Fruit fly (Drosophila melanogaster) whole organism, embryonic: ENCODE data around the gene Mrgn1.

ENCODE experiments used
- BEAF-32 ChIP-seq: fragments of 200-800 bp; sonication (Bioruptor generic); optimal IDR thresholded peaks from 3 replicates; lab custom pipeline; 2017; ENCODE audit warnings: missing biosample characterization, missing genetic modification characterization, mild to moderate bottlenecking, moderate library complexity, missing genetic modification reagents
- CG10321 ChIP-seq: fragments of 200-800 bp; sonication (Bioruptor generic); IDR thresholded peaks from 2 replicates; pipeline ENCODE4 v1.3.6; 2022; ENCODE audit warnings: missing biosample characterization, missing genetic modification characterization
- CG11504 ChIP-seq: fragments of 200-800 bp; sonication (Bioruptor generic); optimal IDR thresholded peaks from 3 replicates; lab custom pipeline; 2019; ENCODE audit warnings: missing biosample characterization, mild to moderate bottlenecking, missing genetic modification characterization, moderate library complexity
- CG11560 ChIP-seq: fragments of 200-800 bp; sonication (Bioruptor generic); IDR thresholded peaks from 3 replicates; pipeline ENCODE4 v1.3.6; 2022; ENCODE audit warnings: missing biosample characterization, missing genetic modification characterization
- CG13287 ChIP-seq: fragments of 200-800 bp; sonication (Bioruptor generic); IDR thresholded peaks from 2 replicates; pipeline ENCODE4 v1.3.6; 2022; ENCODE audit warnings: missing biosample characterization, missing genetic modification characterization; ENCODE audit not compliant: partially characterized antibody
- CG1603 ChIP-seq: fragments of 200-800 bp; sonication (Bioruptor generic); optimal IDR thresholded peaks from 2 replicates; lab custom pipeline; 2019; ENCODE audit warnings: missing biosample characterization, mild to moderate bottlenecking, missing genetic modification characterization, moderate library complexity
- CG1792 ChIP-seq: fragments of 200-800 bp; sonication (Bioruptor generic); optimal IDR thresholded peaks from 2 replicates; lab custom pipeline; 2016; ENCODE audit warnings: missing biosample characterization, missing genetic modification characterization
- CG18262 ChIP-seq: fragments of 200-800 bp; optimal IDR thresholded peaks from 3 replicates; lab custom pipeline; 2019; ENCODE audit warnings: missing biosample characterization, mild to moderate bottlenecking, missing genetic modification characterization, moderate library complexity
- CG18476 ChIP-seq: fragments of 200-800 bp; sonication (Bioruptor generic); optimal IDR thresholded peaks from 2 replicates; lab custom pipeline; 2016; ENCODE audit warnings: missing biosample characterization, mild to moderate bottlenecking, missing genetic modification characterization
- CG2129 ChIP-seq: fragments of 200-800 bp; sonication (Bioruptor generic); IDR thresholded peaks from 2 replicates; pipeline ENCODE4 v1.3.6; 2022; ENCODE audit warnings: missing biosample characterization, missing genetic modification characterization; ENCODE audit not compliant: partially characterized antibody
- CG32767 ChIP-seq: fragments of 200-800 bp; sonication (Bioruptor generic); IDR thresholded peaks from 2 replicates; pipeline ENCODE4 v1.3.6; 2022; ENCODE audit warnings: missing biosample characterization, missing genetic modification characterization
- CG3281 ChIP-seq: fragments of 200-800 bp; sonication (Bioruptor generic); optimal IDR thresholded peaks from 3 replicates; lab custom pipeline; 2017; ENCODE audit warnings: missing biosample characterization, mild to moderate bottlenecking, missing genetic modification characterization
- CG33557 ChIP-seq: fragments of 200-800 bp; sonication (Bioruptor generic); optimal IDR thresholded peaks from 2 replicates; lab custom pipeline; 2019; ENCODE audit warnings: missing biosample characterization, mild to moderate bottlenecking, missing genetic modification characterization, moderate library complexity
- CG34376 ChIP-seq: fragments of 200-800 bp; sonication (Bioruptor generic); optimal IDR thresholded peaks from 2 replicates; lab custom pipeline; 2018; ENCODE audit warnings: missing biosample characterization, mild to moderate bottlenecking, missing genetic modification characterization
- CG3847 ChIP-seq: fragments of 200-800 bp; sonication (Bioruptor generic); IDR thresholded peaks from 2 replicates; pipeline ENCODE4 v1.3.6; 2022; ENCODE audit warnings: missing biosample characterization, missing genetic modification characterization
- CG43689 ChIP-seq: fragments of 200-800 bp; sonication (Bioruptor generic); IDR thresholded peaks from 2 replicates; pipeline ENCODE4 v1.3.6; 2022; ENCODE audit warnings: missing biosample characterization, missing genetic modification characterization
- CG7556 ChIP-seq: fragments of 200-800 bp; sonication (Bioruptor generic); optimal IDR thresholded peaks from 2 replicates; lab custom pipeline; 2017; ENCODE audit warnings: missing biosample characterization, mild to moderate bottlenecking, missing genetic modification characterization
- D ChIP-seq, 2 experiments: fragments of 200-800 bp in 1 of 2; fragments of >200 bp in 1 of 2; sonication (Bioruptor generic) in 1 of 2; optimal IDR thresholded peaks; 2 replicates in 1 of 2; 3 replicates in 1 of 2; lab custom pipeline; 2017; ENCODE audit warnings: mild to moderate bottlenecking in 1 of 2, missing biosample characterization in 1 of 2, missing genetic modification characterization in 1 of 2, missing genetic modification reagents in 1 of 2
- Deaf1 ChIP-seq: fragments of 200-800 bp; optimal IDR thresholded peaks from 3 replicates; lab custom pipeline; 2019; ENCODE audit warnings: missing biosample characterization, mild to moderate bottlenecking, missing genetic modification characterization, moderate library complexity
- Dek ChIP-seq: fragments of 200-800 bp; sonication (Bioruptor generic); optimal IDR thresholded peaks from 3 replicates; lab custom pipeline; 2019; ENCODE audit warnings: missing biosample characterization, mild to moderate bottlenecking, missing genetic modification characterization, moderate library complexity
- Doc2 ChIP-seq: fragments of 200-800 bp; sonication (Bioruptor generic); IDR thresholded peaks from 2 replicates; pipeline ENCODE4 v1.3.6; 2022; ENCODE audit warnings: missing biosample characterization, missing genetic modification characterization
- E2f2 ChIP-seq: fragments of 200-800 bp; sonication (Bioruptor generic); IDR thresholded peaks from 2 replicates; pipeline ENCODE4 v1.3.6; 2022; ENCODE audit warnings: missing biosample characterization, missing genetic modification characterization
- Ets65A ChIP-seq: fragments of 200-800 bp; sonication (Bioruptor generic); peaks from one replicate; lab custom pipeline; 2016; ENCODE audit warnings: missing biosample characterization, missing genetic modification characterization
- Fer1 ChIP-seq: fragments of 200-800 bp; sonication (Bioruptor generic); optimal IDR thresholded peaks from 2 replicates; lab custom pipeline; 2017; ENCODE audit warnings: missing biosample characterization, mild to moderate bottlenecking, missing genetic modification characterization
- Hey ChIP-seq: fragments of 200-800 bp; sonication (Bioruptor generic); optimal IDR thresholded peaks from 3 replicates; lab custom pipeline; 2018; ENCODE audit warnings: missing biosample characterization, mild to moderate bottlenecking, missing genetic modification characterization
- Hr51 ChIP-seq, 2 experiments: fragments of 200-800 bp; sonication (Bioruptor generic); optimal IDR thresholded peaks; 2 replicates in 1 of 2; 3 replicates in 1 of 2; lab custom pipeline; 2016 to 2018; ENCODE audit warnings: missing biosample characterization in 2 of 2, missing genetic modification characterization in 2 of 2, mild to moderate bottlenecking in 1 of 2, moderate library complexity in 1 of 2
- Med ChIP-seq: fragments of 200-800 bp; sonication (Bioruptor generic); peaks from one replicate; lab custom pipeline; 2016; ENCODE audit warnings: missing biosample characterization, missing genetic modification characterization, mild to moderate bottlenecking, inconsistent platforms, moderate library complexity
- PHDP ChIP-seq: fragments of 200-800 bp; sonication (Bioruptor generic); optimal IDR thresholded peaks from 3 replicates; lab custom pipeline; 2018; ENCODE audit warnings: missing biosample characterization, mild to moderate bottlenecking, missing genetic modification characterization, moderate library complexity
- Pdp1 ChIP-seq, 2 experiments: fragments of 200-800 bp; sonication (Bioruptor generic); optimal IDR thresholded peaks; 3 replicates each; lab custom pipeline; 2016; ENCODE audit warnings: missing biosample characterization in 2 of 2, missing genetic modification characterization in 2 of 2, mild to moderate bottlenecking in 1 of 2, moderate library complexity in 1 of 2
- Rfx ChIP-seq: fragments of 200-800 bp; sonication (Bioruptor generic); IDR thresholded peaks from 2 replicates; pipeline ENCODE4 v1.3.6; 2022; ENCODE audit warnings: missing biosample characterization, missing genetic modification characterization
- ase ChIP-seq: fragments of 200-800 bp; sonication (Bioruptor generic); IDR thresholded peaks from 3 replicates; pipeline ENCODE4 v1.3.6; 2022; ENCODE audit warnings: missing biosample characterization, missing genetic modification characterization
- chinmo ChIP-seq: fragments of 200-800 bp; sonication (Bioruptor generic); IDR thresholded peaks from 4 replicates; pipeline ENCODE4 v1.3.6; 2022; ENCODE audit warnings: missing biosample characterization, missing genetic modification characterization; ENCODE audit not compliant: partially characterized antibody
- crp ChIP-seq, 2 experiments: fragments of 200-800 bp; sonication (Bioruptor generic); optimal IDR thresholded peaks; 2 replicates in 1 of 2; 3 replicates in 1 of 2; lab custom pipeline; 2017; ENCODE audit warnings: missing biosample characterization in 2 of 2, missing genetic modification characterization in 2 of 2, mild to moderate bottlenecking in 1 of 2, moderate library complexity in 1 of 2
- cwo ChIP-seq: fragments of 200-800 bp; sonication (Bioruptor generic); optimal IDR thresholded peaks from 3 replicates; lab custom pipeline; 2017; ENCODE audit warnings: missing biosample characterization, missing genetic modification characterization, mild to moderate bottlenecking, moderate library complexity, missing genetic modification reagents
- fd3F ChIP-seq: fragments of 200-800 bp; sonication (Bioruptor generic); optimal IDR thresholded peaks from 2 replicates; lab custom pipeline; 2018; ENCODE audit warnings: missing biosample characterization, mild to moderate bottlenecking, missing genetic modification characterization, moderate library complexity
- gem ChIP-seq: fragments of 200-800 bp; sonication (Bioruptor generic); optimal IDR thresholded peaks from 2 replicates; lab custom pipeline; 2019; ENCODE audit warnings: missing biosample characterization, mild to moderate bottlenecking, missing genetic modification characterization, moderate library complexity
- hkb ChIP-seq, 2 experiments: fragments of 200-800 bp in 1 of 2; fragments of >200 bp in 1 of 2; sonication (Bioruptor generic) in 1 of 2; IDR thresholded peaks in 1 of 2; optimal IDR thresholded peaks in 1 of 2; 2 replicates each; pipeline versions ENCODE4 v1.3.6 to Lab custom; 2017 to 2022; ENCODE audit warnings: missing biosample characterization in 1 of 2, missing genetic modification characterization in 1 of 2
- mirr ChIP-seq: fragments of 200-800 bp; sonication (Bioruptor generic); optimal IDR thresholded peaks from 3 replicates; lab custom pipeline; 2018; ENCODE audit warnings: missing biosample characterization, mild to moderate bottlenecking, missing genetic modification characterization
- nom ChIP-seq: fragments of 200-800 bp; sonication (Bioruptor generic); optimal IDR thresholded peaks from 2 replicates; lab custom pipeline; 2017; ENCODE audit warnings: missing biosample characterization, missing genetic modification characterization, mild to moderate bottlenecking, moderate library complexity, missing genetic modification reagents
- odd ChIP-seq: fragments of 200-800 bp; sonication (Bioruptor generic); optimal IDR thresholded peaks from 2 replicates; lab custom pipeline; 2017; ENCODE audit warnings: missing biosample characterization, mild to moderate bottlenecking, missing genetic modification characterization
- phol ChIP-seq: fragments of 200-800 bp; sonication (Bioruptor generic); optimal IDR thresholded peaks from 3 replicates; lab custom pipeline; 2018; ENCODE audit warnings: missing biosample characterization, mild to moderate bottlenecking, missing genetic modification characterization, moderate library complexity
- pzg ChIP-seq: fragments of 200-800 bp; sonication (Bioruptor generic); optimal IDR thresholded peaks from 3 replicates; lab custom pipeline; 2018; ENCODE audit warnings: missing biosample characterization, mild to moderate bottlenecking, missing genetic modification characterization, moderate library complexity
- repo ChIP-seq: fragments of 200-800 bp; sonication (Bioruptor generic); optimal IDR thresholded peaks from 2 replicates; lab custom pipeline; 2016; ENCODE audit warnings: missing biosample characterization, missing genetic modification characterization
- row ChIP-seq: fragments of 200-800 bp; sonication (Bioruptor generic); IDR thresholded peaks from 3 replicates; pipeline ENCODE4 v1.3.6; 2022; ENCODE audit warnings: missing biosample characterization, missing genetic modification characterization
- slbo ChIP-seq: fragments of 200-800 bp; sonication (Bioruptor generic); IDR thresholded peaks from 2 replicates; pipeline ENCODE4 v1.3.6; 2022; ENCODE audit warnings: missing biosample characterization, missing genetic modification characterization
- sob ChIP-seq: fragments of 200-800 bp; sonication (Bioruptor generic); IDR thresholded peaks from 2 replicates; pipeline ENCODE4 v1.3.6; 2022; ENCODE audit warnings: missing biosample characterization, missing genetic modification characterization
- twi ChIP-seq: fragments of 200-800 bp; optimal IDR thresholded peaks from 2 replicates; lab custom pipeline; 2019; ENCODE audit warnings: missing biosample characterization, mild to moderate bottlenecking, missing genetic modification characterization, moderate library complexity
- z ChIP-seq: fragments of 200-800 bp; sonication (Bioruptor generic); IDR thresholded peaks from 3 replicates; pipeline ENCODE4 v1.3.6; 2022; ENCODE audit warnings: missing biosample characterization, missing genetic modification characterization
- zfh1 ChIP-seq: fragments of 200-800 bp; sonication (Bioruptor generic); IDR thresholded peaks from 3 replicates; pipeline ENCODE4 v1.3.6; 2022; ENCODE audit warnings: missing biosample characterization, missing genetic modification characterization

Mrgn1 gene

dm6 chrX:13680262-13680661, 41.5 kb downstream of the Mrgn1 start, which contains the start of gene CG12177 (continued):
- TF ChIP-seq z (GFP tag; lab: Robert Waterston, UW) (peak; percentile 44; the same call in 1 of the 3 replicates), chinmo (GFP tag; lab: Robert Waterston, UW) (peak; percentile 7; the same call in 1 of the 4 replicates), twi (tag; lab: Kevin White, UChicago) (peak; percentile 97), Rfx (GFP tag; lab: Robert Waterston, UW) (no peak), pzg (peak; percentile 15), row (GFP tag; lab: Robert Waterston, UW) (peak; percentile 61), CG11560 (tag; lab: Robert Waterston, UW) (no peak), cwo (GFP tag; lab: Kevin White, UChicago) (peak; percentile 52), CG13287 (0 out of 2 replicates have a peak, but pooled peaks have one; percentile 13), CG10321 (GFP tag; lab: Robert Waterston, UW) (peak; percentile 60; the same call in 1 of the 2 replicates), Hey (tag; lab: Kevin White, UChicago) (peak; percentile 0), Doc2 (no peak), Med (GFP tag; lab: Kevin White, UChicago) (peak; percentile 71), Dek (no peak), mirr (peak; percentile 64), zfh1 (GFP tag; lab: Robert Waterston, UW) (0 out of 3 replicates have a peak, but pooled peaks have one; percentile 6), CG34376 (GFP tag; lab: Kevin White, UChicago) (peak; percentile 86), Fer1 (GFP tag; lab: Kevin White, UChicago) (peak; percentile 7), CG1792 (GFP tag; lab: Kevin White, UChicago) (no peak), crp (GFP tag; optimal IDR thresholded peaks at IDR 0.05; lab: Kevin White, UChicago) (peak in 1 of 2 experiments; percentile 30), E2f2 (GFP tag; lab: Robert Waterston, UW) (0 out of 2 replicates have a peak, but pooled peaks have one; percentile 12), odd (no peak), nom (GFP tag; lab: Kevin White, UChicago) (no peak), BEAF-32 (GFP tag; lab: Kevin White, UChicago) (peak; percentile 9), CG11504 (tag; lab: Kevin White, UChicago) (no peak), sob (GFP tag; lab: Robert Waterston, UW) (no peak), Deaf1 (tag; lab: Kevin White, UChicago) (peak; percentile 32), Ets65A (GFP tag; lab: Kevin White, UChicago) (peak; percentile 37), D (optimal IDR thresholded peaks at IDR 0.05; lab: Kevin White, UChicago) (no peak), D (GFP tag; optimal IDR thresholded peaks at IDR 0.05; lab: Kevin White, UChicago) (no peak), ase (GFP tag; lab: Robert Waterston, UW) (no peak), Pdp1 (GFP tag; optimal IDR thresholded peaks at IDR 0.05; lab: Kevin White, UChicago) (peak in 1 of 2 experiments; percentile 66), fd3F (no peak), slbo (peak; percentile 3; the same call in 1 of the 2 replicates)

- TF ChIP-seq hkb (optimal IDR thresholded peaks at IDR 0.05; lab: Kevin White, UChicago), result no peak
- TF ChIP-seq hkb (GFP tag; IDR thresholded peaks at IDR 0.05; lab: Robert Waterston, UW), result 0 out of 2 replicates have a peak, but pooled peaks have one; percentile 9
- TF ChIP-seq CG18476 (GFP tag; lab: Kevin White, UChicago), result peak; percentile 4
- peak; percentile 16 for TF ChIP-seq CG33557 (GFP tag; lab: Kevin White, UChicago)
- TF ChIP-seq CG2129 (GFP tag; lab: Robert Waterston, UW), result no peak
- peak in 1 of 2 experiments; percentile 52 for TF ChIP-seq Hr51 (GFP tag; optimal IDR thresholded peaks at IDR 0.05; lab: Kevin White, UChicago)
- peak; percentile 70 for TF ChIP-seq gem
- peak; percentile 35 for TF ChIP-seq CG18262
- peak; percentile 35 for TF ChIP-seq CG7556 (GFP tag; lab: Kevin White, UChicago)
- no peak for TF ChIP-seq repo
- peak; percentile 39 for TF ChIP-seq CG3281 (GFP tag; lab: Kevin White, UChicago)
- no peak for TF ChIP-seq CG3847 (GFP tag; lab: Robert Waterston, UW)
- peak; percentile 62 for TF ChIP-seq PHDP (tag; lab: Kevin White, UChicago)
- TF ChIP-seq CG43689 (GFP tag; lab: Robert Waterston, UW), result no peak
- peak; percentile 44 for TF ChIP-seq phol (tag; lab: Kevin White, UChicago)
- TF ChIP-seq CG1603 (tag; lab: Kevin White, UChicago), result no peak
- 0 out of 2 replicates have a peak, but pooled peaks have one; percentile 10 for TF ChIP-seq CG32767 (GFP tag; lab: Robert Waterston, UW)
Observed at dm6 chrX:13679565-13679964, 42.2 kb downstream of the Mrgn1 start.
